Worm (Caenorhabditis elegans) whole organism, L4 larva: ENCODE data around the gene pfn-3.

Experiments used
- daf-19 ChIP-seq: fragments of 200-800 bp; sonication (Bioruptor generic); conservative IDR thresholded peaks from 2 replicates; pipeline ENCODE4 v1.3.6; 2022; ENCODE audit warnings: missing genetic modification characterization, missing compliant biosample characterization
- egl-43 ChIP-seq: fragments of 200-800 bp; sonication (Bioruptor generic); IDR thresholded peaks from 2 replicates; pipeline ENCODE4 v1.3.6; 2022; ENCODE audit warnings: missing genetic modification reagents, missing genetic modification characterization, missing compliant biosample characterization
- unc-130 ChIP-seq: sonication (generic microtip); optimal IDR thresholded peaks from 2 replicates; lab custom pipeline; 2016; ENCODE audit warnings: missing genetic modification reagents, missing genetic modification characterization, missing compliant biosample characterization
- unc-39 ChIP-seq: sonication (generic microtip); optimal IDR thresholded peaks from 2 replicates; lab custom pipeline; 2017; ENCODE audit warnings: missing biosample characterization, missing genetic modification characterization

- TF ChIP-seq egl-43 (GFP tag; lab: Robert Waterston, UW) (no peak), unc-39 (tag; lab: Kevin White, UChicago) (no peak), daf-19 (GFP tag; lab: Robert Waterston, UW) (no peak), unc-130 (GFP tag; lab: Kevin White, UChicago) (no peak)
Observed at ce11 chrX:1126207-1126606, 45.8 kb upstream of the pfn-3 start.
